Worm (Caenorhabditis elegans): ENCODE results near the gene Y82E9BR.6.

Y82E9BR.6 gene

DNA sequence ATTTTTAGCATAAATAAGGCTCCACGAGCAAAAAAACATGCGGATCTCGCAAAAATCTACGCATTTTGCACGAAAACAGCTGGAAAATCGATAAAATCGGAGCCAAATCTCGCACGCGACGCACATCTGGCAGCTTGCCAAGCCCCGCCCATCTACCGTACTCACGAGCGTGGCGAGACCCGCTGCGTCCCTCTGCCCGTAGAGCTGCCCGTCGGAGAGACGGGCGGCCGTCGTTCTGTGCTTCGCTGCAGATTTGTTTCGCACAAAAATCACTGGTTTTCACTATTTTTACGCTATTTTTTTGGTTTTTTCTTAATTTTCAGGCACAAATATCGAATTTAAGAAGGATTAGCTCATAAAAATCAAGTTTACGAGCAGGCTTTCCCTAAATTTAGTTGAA, 37.7 kb downstream of the Y82E9BR.6 start (continued):
- TF ChIP-seq nhr-12 (tag; optimal IDR thresholded peaks at IDR 0.05) = no peak
- peak; percentile 70 for TF ChIP-seq hpl-2 (GFP tag; optimal IDR thresholded peaks at IDR 0.05)
- no peak for TF ChIP-seq ceh-63 (GFP tag; optimal IDR thresholded peaks at IDR 0.05)
- TF ChIP-seq pqm-1 (tag; optimal IDR thresholded peaks at IDR 0.05) = no peak
- peak; percentile 89 for TF ChIP-seq dsc-1 (tag; optimal IDR thresholded peaks at IDR 0.05)
- TF ChIP-seq ztf-4 (tag; optimal IDR thresholded peaks at IDR 0.05) = peak; percentile 47
- TF ChIP-seq nhr-19 (GFP tag; conservative IDR thresholded peaks at IDR 0.05) = peak; percentile 89
- TF ChIP-seq C04F5.9 (tag; optimal IDR thresholded peaks at IDR 0.05) = peak; percentile 49
- TF ChIP-seq lin-13 (GFP tag; optimal IDR thresholded peaks at IDR 0.05) = peak; percentile 97
- peak; percentile 66 for TF ChIP-seq F16B12.6 (tag; optimal IDR thresholded peaks at IDR 0.05)
- TF ChIP-seq efl-1 (optimal IDR thresholded peaks at IDR 0.05) = peak; percentile 85 to 92
- peak; percentile 76 to 97 for TF ChIP-seq efl-1 (GFP tag; optimal IDR thresholded peaks at IDR 0.05 in 1 of 2)
- no peak for TF ChIP-seq mef-2 (tag; optimal IDR thresholded peaks at IDR 0.05)
- peak; percentile 33 for TF ChIP-seq vab-15 (tag; optimal IDR thresholded peaks at IDR 0.05)
- TF ChIP-seq nhr-77 (tag; optimal IDR thresholded peaks at IDR 0.05) = peak; percentile 79
- peak; percentile 88 for TF ChIP-seq tbx-2 (tag; optimal IDR thresholded peaks at IDR 0.05)
- TF ChIP-seq unc-86 (tag; optimal IDR thresholded peaks at IDR 0.05) = peak; percentile 83
- TF ChIP-seq lin-14 (GFP tag; optimal IDR thresholded peaks at IDR 0.05) = peak; percentile 90
- TF ChIP-seq C34B4.2 (tag; optimal IDR thresholded peaks at IDR 0.05) = peak; percentile 96
- TF ChIP-seq snpc-4 (tag; optimal IDR thresholded peaks at IDR 0.05) = peak; percentile 34
- TF ChIP-seq rnt-1 (tag; optimal IDR thresholded peaks at IDR 0.05) = no peak
- TF ChIP-seq fkh-10 (GFP tag; optimal IDR thresholded peaks at IDR 0.05) = peak; percentile 62
- peak; percentile 80 for TF ChIP-seq ama-1 (optimal IDR thresholded peaks at IDR 0.05)
- no peak for TF ChIP-seq lir-3 (tag; optimal IDR thresholded peaks at IDR 0.05; ENCODE audit: poor library complexity)
- TF ChIP-seq irx-1 (tag; optimal IDR thresholded peaks at IDR 0.05) = peak; percentile 69
- no peak for TF ChIP-seq nhr-11 (tag; optimal IDR thresholded peaks at IDR 0.05)
- peak; percentile 5 for TF ChIP-seq lin-39 (tag; optimal IDR thresholded peaks at IDR 0.05)
- TF ChIP-seq aha-1 (tag; optimal IDR thresholded peaks at IDR 0.05) = no peak
- TF ChIP-seq pag-3 (tag; optimal IDR thresholded peaks at IDR 0.05; ENCODE audit: borderline replicate concordance, insufficient read depth) = no peak
- peak; percentile 93 for TF ChIP-seq snu-23 (GFP tag; optimal IDR thresholded peaks at IDR 0.05)
- TF ChIP-seq unc-30 (tag; optimal IDR thresholded peaks at IDR 0.05) = no peak
- TF ChIP-seq nhr-76 (tag; optimal IDR thresholded peaks at IDR 0.05) = no peak
- TF ChIP-seq unc-130 (tag; optimal IDR thresholded peaks at IDR 0.05) = peak; percentile 70

DNA sequence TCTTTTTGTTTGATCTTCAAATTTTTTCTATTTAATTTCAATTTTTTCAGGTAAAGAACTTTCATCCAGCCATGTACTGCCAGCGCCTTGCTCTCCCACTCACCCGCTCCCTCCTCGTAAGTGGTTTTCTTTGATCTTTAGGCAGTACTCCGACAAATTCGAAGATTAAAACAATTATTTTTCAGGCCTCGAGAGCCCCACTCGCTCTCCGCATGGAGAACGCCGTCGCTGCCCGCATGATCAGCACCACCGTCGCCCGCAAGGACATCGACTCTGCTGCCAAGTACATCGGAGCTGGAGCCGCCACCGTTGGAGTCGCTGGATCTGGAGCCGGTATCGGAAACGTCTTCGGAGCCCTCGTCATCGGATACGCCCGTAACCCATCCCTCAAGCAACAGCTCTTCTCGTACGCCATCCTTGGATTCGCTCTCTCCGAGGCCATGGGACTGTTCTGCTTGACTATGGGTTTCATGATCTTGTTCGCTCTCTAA, 38.2 kb downstream of the Y82E9BR.6 start, which contains the start of gene Y82E9BR.3:
TSS of gene Y82E9BR.3 (plus strand) at position 51 of the 491 bp plus-strand sequence.
- TF ChIP-seq mab-9 (GFP tag; IDR thresholded peaks at IDR 0.05) (peak; percentile 11; the same call in 1 of the 2 replicates), nhr-77 (tag; optimal IDR thresholded peaks at IDR 0.05) (no peak)

DNA sequence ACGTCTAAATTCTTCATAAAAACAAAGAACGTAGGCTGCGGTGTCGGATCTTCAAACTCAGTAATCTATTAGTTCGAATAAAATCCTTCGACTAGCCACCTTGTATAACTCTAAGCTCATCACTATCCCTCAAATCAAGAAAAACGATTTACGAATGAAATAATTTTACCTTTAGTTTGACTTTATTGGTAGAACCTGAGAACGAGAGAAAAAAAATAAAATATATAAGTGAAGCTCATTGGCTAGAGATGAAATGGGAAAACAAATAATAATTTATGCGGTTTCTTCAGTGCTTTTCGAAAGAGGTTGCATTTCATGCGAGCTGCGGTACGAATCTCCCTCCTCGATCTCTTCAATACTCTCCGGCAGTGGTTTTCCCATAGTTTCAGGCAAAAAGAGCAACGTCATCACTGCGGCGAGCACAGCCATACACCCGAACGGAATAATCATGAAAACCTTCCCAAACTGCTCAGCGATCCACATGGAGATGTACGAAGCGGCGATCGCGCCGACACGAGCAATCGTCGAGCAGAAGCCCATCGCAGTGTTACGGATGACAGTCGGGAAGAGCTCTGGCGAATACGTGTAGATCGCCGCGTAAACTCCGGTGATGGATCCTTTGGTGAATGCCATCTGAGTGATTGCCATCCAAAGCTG, 38.8 kb downstream of the Y82E9BR.6 start:
- TF ChIP-seq egl-13 (tag; optimal IDR thresholded peaks at IDR 0.05) (no peak), isw-1 (GFP tag; IDR thresholded peaks at IDR 0.05) (no peak), fkh-8 (tag; optimal IDR thresholded peaks at IDR 0.05) (no peak), sox-4 (tag; optimal IDR thresholded peaks at IDR 0.05) (no peak), nhr-76 (tag; optimal IDR thresholded peaks at IDR 0.05) (no peak), unc-62 (GFP tag; optimal IDR thresholded peaks at IDR 0.05) (no peak), nhr-28 (tag; optimal IDR thresholded peaks at IDR 0.05) (no peak), ceh-82 (tag; optimal IDR thresholded peaks at IDR 0.05) (peak in 1 of 3 experiments; percentile 11), efl-3 (GFP tag; optimal IDR thresholded peaks at IDR 0.05) (no peak), ama-1 (optimal IDR thresholded peaks at IDR 0.05) (peak; percentile 84), pqm-1 (tag; optimal IDR thresholded peaks at IDR 0.05) (no peak), F16B12.6 (tag; optimal IDR thresholded peaks at IDR 0.05) (no peak), sup-37 (GFP tag; optimal IDR thresholded peaks at IDR 0.05) (no peak), dsc-1 (tag; optimal IDR thresholded peaks at IDR 0.05) (peak; percentile 23), grh-1 (GFP tag; IDR thresholded peaks at IDR 0.05) (peak; percentile 48; the same call in 1 of the 2 replicates), elt-2 (tag; optimal IDR thresholded peaks at IDR 0.05) (peak; percentile 62), hlh-17 (GFP tag; optimal IDR thresholded peaks at IDR 0.05; ENCODE audit: borderline replicate concordance) (no peak), egl-27 (tag; optimal IDR thresholded peaks at IDR 0.05) (no peak), fkh-10 (GFP tag; optimal IDR thresholded peaks at IDR 0.05) (no peak), fkh-4 (tag; optimal IDR thresholded peaks at IDR 0.05; ENCODE audit: borderline replicate concordance) (no peak), snu-23 (GFP tag; optimal IDR thresholded peaks at IDR 0.05) (peak; percentile 66), ces-1 (GFP tag; optimal IDR thresholded peaks at IDR 0.05) (no peak)
